Worm (Caenorhabditis elegans) whole organism, late embryonic: ENCODE data around the gene clec-121.

Experiments used
- C38D4.7 ChIP-seq: fragments of 200-800 bp; sonication (Bioruptor generic); optimal IDR thresholded peaks from 2 replicates; lab custom pipeline; 2018; ENCODE audit warnings: mild to moderate bottlenecking, missing genetic modification characterization, moderate library complexity, missing compliant biosample characterization
- K02D7.2 ChIP-seq: sonication (generic microtip); optimal IDR thresholded peaks from 2 replicates; lab custom pipeline; 2017; ENCODE audit warnings: mild to moderate bottlenecking, missing genetic modification characterization, missing compliant biosample characterization
- T23F11.4 ChIP-seq: fragments of 200-800 bp; sonication (Bioruptor generic); optimal IDR thresholded peaks from 2 replicates; lab custom pipeline; 2018; ENCODE audit warnings: mild to moderate bottlenecking, missing genetic modification characterization, missing compliant biosample characterization
- Y22D7AL.16 ChIP-seq: sonication (generic microtip); optimal IDR thresholded peaks from 2 replicates; lab custom pipeline; 2016; ENCODE audit warnings: missing genetic modification characterization, missing compliant biosample characterization
- ahr-1 ChIP-seq: sonication (generic microtip); optimal IDR thresholded peaks from 2 replicates; lab custom pipeline; 2016; ENCODE audit warnings: missing genetic modification characterization, missing compliant biosample characterization
- ama-1 ChIP-seq: fragments of 150-350 bp; optimal IDR thresholded peaks from 2 replicates; lab custom pipeline; 2014
- ceh-19 ChIP-seq: fragments of 200-800 bp; sonication (Bioruptor generic); optimal IDR thresholded peaks from 2 replicates; lab custom pipeline; 2018; ENCODE audit warnings: mild to moderate bottlenecking, missing genetic modification characterization, missing compliant biosample characterization
- ceh-2 ChIP-seq: sonication (generic microtip); optimal IDR thresholded peaks from 2 replicates; lab custom pipeline; 2016; ENCODE audit warnings: missing genotype, missing genetic modification characterization, missing compliant biosample characterization
- ceh-22 ChIP-seq: sonication (generic microtip); optimal IDR thresholded peaks from 2 replicates; lab custom pipeline; 2017; ENCODE audit warnings: missing biosample characterization, missing genetic modification characterization
- ceh-31 ChIP-seq: sonication (generic microtip); optimal IDR thresholded peaks from 2 replicates; lab custom pipeline; 2016; ENCODE audit warnings: missing genetic modification characterization, missing compliant biosample characterization
- ceh-34 ChIP-seq: sonication (generic microtip); optimal IDR thresholded peaks from 2 replicates; lab custom pipeline; 2016; ENCODE audit warnings: mild to moderate bottlenecking, missing genetic modification characterization, missing compliant biosample characterization
- ceh-45 ChIP-seq: fragments of 200-800 bp; sonication (Bioruptor generic); IDR thresholded peaks from 2 replicates; pipeline ENCODE4 v1.3.6; 2022; ENCODE audit warnings: missing genetic modification reagents, missing genetic modification characterization, missing compliant biosample characterization
- ceh-48 ChIP-seq: sonication (generic microtip); optimal IDR thresholded peaks from 2 replicates; lab custom pipeline; 2016; ENCODE audit warnings: missing genetic modification characterization, inconsistent platforms, missing compliant biosample characterization
- ceh-6 ChIP-seq: fragments of 200-800 bp; sonication (Bioruptor generic); optimal IDR thresholded peaks from 2 replicates; lab custom pipeline; 2018; ENCODE audit warnings: mild to moderate bottlenecking, missing genetic modification characterization, missing compliant biosample characterization
- ceh-9 ChIP-seq: sonication (generic microtip); optimal IDR thresholded peaks from 2 replicates; lab custom pipeline; 2016; ENCODE audit warnings: mild to moderate bottlenecking, missing genetic modification characterization, inconsistent platforms, missing compliant biosample characterization
- elt-2 ChIP-seq: sonication (generic microtip); optimal IDR thresholded peaks from 2 replicates; lab custom pipeline; 2016; ENCODE audit warnings: missing genetic modification reagents, missing genetic modification characterization, missing compliant biosample characterization
- elt-4 ChIP-seq: sonication (generic microtip); optimal IDR thresholded peaks from 2 replicates; lab custom pipeline; 2016; ENCODE audit warnings: missing genetic modification characterization, missing compliant biosample characterization
- ets-4 ChIP-seq: sonication (generic microtip); optimal IDR thresholded peaks from 2 replicates; lab custom pipeline; 2016; ENCODE audit warnings: missing genetic modification characterization, missing compliant biosample characterization
- eyg-1 ChIP-seq: sonication (generic microtip); optimal IDR thresholded peaks from 2 replicates; lab custom pipeline; 2016; ENCODE audit warnings: missing genotype, missing genetic modification characterization, missing compliant biosample characterization
- fkh-10 ChIP-seq: fragments of 150-350 bp; optimal IDR thresholded peaks from 2 replicates; lab custom pipeline; 2014; ENCODE audit warnings: missing biosample characterization, missing genetic modification reagents, missing genetic modification characterization
- fkh-6 ChIP-seq: sonication (generic microtip); optimal IDR thresholded peaks from 2 replicates; lab custom pipeline; 2016; ENCODE audit warnings: missing genetic modification characterization, missing compliant biosample characterization
- gmeb-2 ChIP-seq: sonication (generic microtip); optimal IDR thresholded peaks from 2 replicates; lab custom pipeline; 2016; ENCODE audit warnings: missing genetic modification characterization, inconsistent platforms, missing compliant biosample characterization
- hlh-13 ChIP-seq: fragments of 200-800 bp; sonication (Bioruptor generic); optimal IDR thresholded peaks from 2 replicates; lab custom pipeline; 2018; ENCODE audit warnings: mild to moderate bottlenecking, missing genetic modification characterization, missing compliant biosample characterization
- hlh-15 ChIP-seq: sonication (generic microtip); optimal IDR thresholded peaks from 2 replicates; lab custom pipeline; 2016; ENCODE audit warnings: missing genetic modification characterization, missing compliant biosample characterization
- hlh-6 ChIP-seq: sonication (generic microtip); optimal IDR thresholded peaks from 2 replicates; lab custom pipeline; 2016; ENCODE audit warnings: missing genotype, missing genetic modification characterization, missing compliant biosample characterization
- mec-3 ChIP-seq: sonication (generic microtip); optimal IDR thresholded peaks from 2 replicates; lab custom pipeline; 2016; ENCODE audit warnings: borderline replicate concordance, missing genetic modification characterization, missing compliant biosample characterization
- nfya-1 ChIP-seq: sonication (generic microtip); optimal IDR thresholded peaks from 2 replicates; lab custom pipeline; 2017; ENCODE audit warnings: missing genetic modification characterization, mild to moderate bottlenecking, missing compliant biosample characterization, antibody characterized with exemption, moderate library complexity
- npax-4 ChIP-seq: sonication (generic microtip); optimal IDR thresholded peaks from 2 replicates; lab custom pipeline; 2016; ENCODE audit warnings: missing genetic modification characterization, missing compliant biosample characterization
- odd-2 ChIP-seq: sonication (generic microtip); optimal IDR thresholded peaks from 2 replicates; lab custom pipeline; 2017; ENCODE audit warnings: antibody characterized with exemption, mild to moderate bottlenecking, missing genetic modification characterization, missing compliant biosample characterization
- pag-3 ChIP-seq: sonication (generic microtip); optimal IDR thresholded peaks from 2 replicates; lab custom pipeline; 2016; ENCODE audit warnings: missing compliant biosample characterization, missing genetic modification characterization, borderline replicate concordance
- pax-1 ChIP-seq: fragments of 150-350 bp; optimal IDR thresholded peaks from 2 replicates; lab custom pipeline; 2014; ENCODE audit warnings: missing biosample characterization, missing genetic modification characterization
- pha-2 ChIP-seq: sonication (generic microtip); optimal IDR thresholded peaks from 2 replicates; lab custom pipeline; 2017; ENCODE audit warnings: mild to moderate bottlenecking, missing genetic modification characterization, missing compliant biosample characterization
- pqm-1 ChIP-seq: sonication (generic microtip); optimal IDR thresholded peaks from 2 replicates; lab custom pipeline; 2016; ENCODE audit warnings: missing genetic modification characterization, missing compliant biosample characterization
- pros-1 ChIP-seq: fragments of 150-350 bp; optimal IDR thresholded peaks from 2 replicates; lab custom pipeline; 2014; ENCODE audit warnings: missing biosample characterization, missing genetic modification reagents, missing genetic modification characterization
- ref-2 ChIP-seq: sonication (generic microtip); optimal IDR thresholded peaks from 2 replicates; lab custom pipeline; 2016; ENCODE audit warnings: missing genetic modification characterization, missing compliant biosample characterization
- rnt-1 ChIP-seq: sonication (generic microtip); optimal IDR thresholded peaks from 2 replicates; lab custom pipeline; 2016; ENCODE audit warnings: missing genetic modification characterization, missing compliant biosample characterization
- sdc-2 ChIP-seq: sonication (generic microtip); optimal IDR thresholded peaks from 2 replicates; lab custom pipeline; 2016; ENCODE audit warnings: missing genotype, missing genetic modification characterization, missing compliant biosample characterization
- sox-2 ChIP-seq: fragments of 200-800 bp; sonication (Bioruptor generic); IDR thresholded peaks from 2 replicates; pipeline ENCODE4 v1.3.6; 2022; ENCODE audit warnings: missing genetic modification reagents, missing genetic modification characterization, missing compliant biosample characterization
- sox-4 ChIP-seq: sonication (generic microtip); optimal IDR thresholded peaks from 2 replicates; lab custom pipeline; 2017; ENCODE audit warnings: mild to moderate bottlenecking, missing genetic modification characterization, inconsistent platforms, missing compliant biosample characterization
- syd-9 ChIP-seq: sonication (generic microtip); optimal IDR thresholded peaks from 2 replicates; lab custom pipeline; 2016; ENCODE audit warnings: mild to moderate bottlenecking, missing genetic modification characterization, moderate library complexity, missing compliant biosample characterization
- tbx-2 ChIP-seq: sonication (generic microtip); optimal IDR thresholded peaks from 2 replicates; lab custom pipeline; 2016; ENCODE audit warnings: missing genetic modification characterization, missing compliant biosample characterization
- ttx-3 ChIP-seq: sonication (generic microtip); optimal IDR thresholded peaks from 2 replicates; lab custom pipeline; 2016; ENCODE audit warnings: missing genetic modification reagents, missing genetic modification characterization, missing compliant biosample characterization
- unc-3 ChIP-seq, 2 experiments: fragments of 200-800 bp in 1 of 2; sonication (Bioruptor generic) in 1 of 2; sonication (generic microtip) in 1 of 2; conservative IDR thresholded peaks in 1 of 2; optimal IDR thresholded peaks in 1 of 2; 2 replicates each; pipeline versions ENCODE4 v1.3.6 to Lab custom; 2016 to 2022; ENCODE audit warnings: missing compliant biosample characterization in 2 of 2, missing genetic modification characterization in 2 of 2, missing genetic modification reagents in 1 of 2
- unc-42 ChIP-seq: sonication (generic microtip); optimal IDR thresholded peaks from 2 replicates; lab custom pipeline; 2016; ENCODE audit warnings: missing genotype, missing genetic modification characterization, missing compliant biosample characterization
- unc-86 ChIP-seq: sonication (generic microtip); optimal IDR thresholded peaks from 2 replicates; lab custom pipeline; 2016; ENCODE audit warnings: missing genetic modification characterization, missing compliant biosample characterization
- zip-5 ChIP-seq: sonication (generic microtip); optimal IDR thresholded peaks from 2 replicates; lab custom pipeline; 2016; ENCODE audit warnings: missing genetic modification characterization, missing compliant biosample characterization

The clec-121 gene

ce11 chrII:3102018-3102417 lies at the start of gene clec-121:
Gene clec-121, plus strand, starts transcription at chrII:3102318.
- no peak for TF ChIP-seq pax-1 (tag; lab: Kevin White, UChicago)
- TF ChIP-seq ceh-22 (tag; lab: Kevin White, UChicago) = no peak

ce11 chrII:3052843-3053242 lies 49.3 kb upstream of the clec-121 start:
- TF ChIP-seq sox-2 (no peak), unc-86 (no peak), ceh-9 (tag; lab: Kevin White, UChicago) (no peak), pros-1 (tag; lab: Kevin White, UChicago) (no peak), ceh-22 (tag; lab: Kevin White, UChicago) (no peak), ceh-2 (tag; lab: Kevin White, UChicago) (no peak), pax-1 (tag; lab: Kevin White, UChicago) (no peak), C38D4.7 (GFP tag; lab: Kevin White, UChicago) (no peak)

ce11 chrII:3053689-3054088 lies 48.4 kb upstream of the clec-121 start:
- TF ChIP-seq eyg-1 (tag; lab: Kevin White, UChicago) = no peak
- no peak for TF ChIP-seq ceh-48 (tag; lab: Kevin White, UChicago)
- no peak for TF ChIP-seq ceh-22 (tag; lab: Kevin White, UChicago)
- TF ChIP-seq odd-2 (tag; lab: Kevin White, UChicago) = no peak
- TF ChIP-seq sdc-2 (tag; lab: Kevin White, UChicago) = no peak
- TF ChIP-seq unc-42 = no peak
- TF ChIP-seq ref-2 (tag; lab: Kevin White, UChicago) = no peak
- no peak for TF ChIP-seq T23F11.4
- TF ChIP-seq ceh-34 = no peak
- TF ChIP-seq rnt-1 (tag; lab: Kevin White, UChicago) = no peak
- TF ChIP-seq ets-4 = no peak
- no peak for TF ChIP-seq K02D7.2
- TF ChIP-seq pag-3 = no peak

ce11 chrII:3054221-3054620 lies 47.9 kb upstream of the clec-121 start, which contains the start of gene lido-13:
Gene lido-13, minus strand, starts transcription at chrII:3054321.
- no peak for TF ChIP-seq ceh-45 (GFP tag; lab: Robert Waterston, UW)
- no peak for TF ChIP-seq ceh-19
- no peak for TF ChIP-seq syd-9
- no peak for TF ChIP-seq elt-4 (tag; lab: Kevin White, UChicago)
- no peak for TF ChIP-seq hlh-13 (GFP tag; lab: Kevin White, UChicago)
- no peak for TF ChIP-seq sox-4
- TF ChIP-seq odd-2 (tag; lab: Kevin White, UChicago) = no peak
- no peak for TF ChIP-seq ceh-34
- no peak for TF ChIP-seq ama-1
- no peak for TF ChIP-seq Y22D7AL.16 (tag; lab: Kevin White, UChicago)
- no peak for TF ChIP-seq gmeb-2 (tag; lab: Kevin White, UChicago)
- TF ChIP-seq ttx-3 (tag; lab: Kevin White, UChicago) = no peak
- TF ChIP-seq ceh-6 (GFP tag; lab: Kevin White, UChicago) = no peak
- no peak for TF ChIP-seq zip-5
- TF ChIP-seq hlh-15 (tag; lab: Kevin White, UChicago) = no peak
- TF ChIP-seq mec-3 = no peak
- no peak for TF ChIP-seq ceh-48 (tag; lab: Kevin White, UChicago)

- no peak for TF ChIP-seq pha-2 (tag; lab: Kevin White, UChicago)
- no peak for TF ChIP-seq unc-3 (GFP tag; conservative IDR thresholded peaks at IDR 0.05; lab: Robert Waterston, UW)
- TF ChIP-seq unc-3 (tag; optimal IDR thresholded peaks at IDR 0.05; lab: Kevin White, UChicago) = no peak
- peak; percentile 72 for TF ChIP-seq nfya-1
- no peak for TF ChIP-seq Y22D7AL.16 (tag; lab: Kevin White, UChicago)
- TF ChIP-seq pros-1 (tag; lab: Kevin White, UChicago) = no peak
- TF ChIP-seq tbx-2 = peak; percentile 22
- peak; percentile 11 for TF ChIP-seq ceh-2 (tag; lab: Kevin White, UChicago)
- TF ChIP-seq elt-2 (tag; lab: Kevin White, UChicago) = no peak
- TF ChIP-seq fkh-6 (tag; lab: Kevin White, UChicago) = no peak
- TF ChIP-seq fkh-10 = no peak
- peak; percentile 23 for TF ChIP-seq ref-2 (tag; lab: Kevin White, UChicago)
- no peak for TF ChIP-seq pqm-1 (tag; lab: Kevin White, UChicago)
- TF ChIP-seq hlh-6 (tag; lab: Kevin White, UChicago) = peak; percentile 6
- no peak for TF ChIP-seq gmeb-2 (tag; lab: Kevin White, UChicago)
- no peak for TF ChIP-seq ceh-48 (tag; lab: Kevin White, UChicago)
- TF ChIP-seq npax-4 (tag; lab: Kevin White, UChicago) = no peak
- peak; percentile 55 for TF ChIP-seq ceh-34
- TF ChIP-seq ceh-31 (tag; lab: Kevin White, UChicago) = peak; percentile 31
- TF ChIP-seq sdc-2 (tag; lab: Kevin White, UChicago) = no peak
- no peak for TF ChIP-seq ahr-1 (tag; lab: Kevin White, UChicago)
- TF ChIP-seq ets-4 = no peak
Observed at ce11 chrII:3054622-3055021, 47.5 kb upstream of the clec-121 start.
